Worm (Caenorhabditis elegans): ENCODE results near the gene F25D1.5.

Gene F25D1.5

ce11 chrV:10557094-10557493 lies 10.5 kb upstream of the F25D1.5 start:
- TF ChIP-seq fkh-10 (GFP tag; optimal IDR thresholded peaks at IDR 0.05) (no peak), nhr-28 (tag; optimal IDR thresholded peaks at IDR 0.05) (no peak), efl-1 (optimal IDR thresholded peaks at IDR 0.05) (no peak), efl-1 (GFP tag; optimal IDR thresholded peaks at IDR 0.05 in 1 of 2) (peak in 1 of 2 experiments; percentile 67), ztf-4 (tag; optimal IDR thresholded peaks at IDR 0.05) (no peak), fkh-4 (tag; optimal IDR thresholded peaks at IDR 0.05; ENCODE audit: borderline replicate concordance) (no peak), ceh-82 (tag; optimal IDR thresholded peaks at IDR 0.05) (no peak), C34B4.2 (tag; optimal IDR thresholded peaks at IDR 0.05) (no peak), lin-13 (GFP tag; optimal IDR thresholded peaks at IDR 0.05) (no peak), skn-1 (tag; optimal IDR thresholded peaks at IDR 0.05) (no peak), aly-2 (tag; optimal IDR thresholded peaks at IDR 0.05) (no peak), C16A3.4 (tag; optimal IDR thresholded peaks at IDR 0.05) (peak; percentile 9), ets-5 (GFP tag; IDR thresholded peaks at IDR 0.05) (no peak), lin-39 (tag; optimal IDR thresholded peaks at IDR 0.05) (no peak), grh-1 (GFP tag; IDR thresholded peaks at IDR 0.05) (0 out of 2 replicates have a peak, but pooled peaks have one; percentile 19), sox-4 (tag; optimal IDR thresholded peaks at IDR 0.05) (no peak), snpc-4 (tag; optimal IDR thresholded peaks at IDR 0.05) (no peak), ceh-90 (tag; optimal IDR thresholded peaks at IDR 0.05) (no peak), nhr-20 (tag; optimal IDR thresholded peaks at IDR 0.05) (peak; percentile 48), dpl-1 (GFP tag; optimal IDR thresholded peaks at IDR 0.05) (peak in 1 of 3 experiments; percentile 14), Y116A8C.19 (tag; optimal IDR thresholded peaks at IDR 0.05; ENCODE audit: borderline replicate concordance) (no peak), fkh-8 (tag; optimal IDR thresholded peaks at IDR 0.05) (no peak), elt-3 (tag; optimal IDR thresholded peaks at IDR 0.05) (peak in 5 of 6 experiments; percentile 45 to 80 (median 69)), mab-9 (GFP tag; IDR thresholded peaks at IDR 0.05) (no peak), unc-130 (tag; optimal IDR thresholded peaks at IDR 0.05) (peak; percentile 57), lsy-2 (tag; optimal IDR thresholded peaks at IDR 0.05) (no peak), nhr-85 (tag) (peak; percentile 87), mdl-1 (tag; optimal IDR thresholded peaks at IDR 0.05) (no peak), ces-1 (GFP tag; optimal IDR thresholded peaks at IDR 0.05) (no peak), nhr-19 (GFP tag; conservative IDR thresholded peaks at IDR 0.05) (peak; percentile 7; the same call in 1 of the 2 replicates), nhr-71 (tag; optimal IDR thresholded peaks at IDR 0.05) (peak; percentile 41), vab-15 (tag; optimal IDR thresholded peaks at IDR 0.05) (peak; percentile 71), blmp-1 (tag; optimal IDR thresholded peaks at IDR 0.05) (peak; percentile 90), dsc-1 (tag; optimal IDR thresholded peaks at IDR 0.05) (no peak), nhr-11 (tag; optimal IDR thresholded peaks at IDR 0.05) (no peak), nhr-237 (tag; optimal IDR thresholded peaks at IDR 0.05) (no peak), hpl-2 (GFP tag; optimal IDR thresholded peaks at IDR 0.05) (no peak)

- TF ChIP-seq rnt-1 (tag; optimal IDR thresholded peaks at IDR 0.05) = no peak
- no peak for TF ChIP-seq mab-9 (GFP tag; IDR thresholded peaks at IDR 0.05)
- no peak for TF ChIP-seq dpl-1 (GFP tag; optimal IDR thresholded peaks at IDR 0.05)
- TF ChIP-seq nhr-19 (GFP tag; conservative IDR thresholded peaks at IDR 0.05) = no peak
- no peak for TF ChIP-seq fkh-4 (tag; optimal IDR thresholded peaks at IDR 0.05; ENCODE audit: borderline replicate concordance)
- TF ChIP-seq fos-1 (tag; optimal IDR thresholded peaks at IDR 0.05) = no peak
- TF ChIP-seq ztf-11 (tag; optimal IDR thresholded peaks at IDR 0.05) = no peak
- TF ChIP-seq nhr-20 (tag; optimal IDR thresholded peaks at IDR 0.05) = no peak
- TF ChIP-seq mef-2 (tag; optimal IDR thresholded peaks at IDR 0.05) = no peak
- peak; percentile 42; the same call in 1 of the 2 replicates for TF ChIP-seq grh-1 (GFP tag; IDR thresholded peaks at IDR 0.05)
- no peak for TF ChIP-seq ceh-88 (GFP tag; IDR thresholded peaks at IDR 0.05)
- TF ChIP-seq unc-86 (tag; optimal IDR thresholded peaks at IDR 0.05) = no peak
- no peak for TF ChIP-seq aha-1 (tag; optimal IDR thresholded peaks at IDR 0.05)
- no peak for TF ChIP-seq alr-1 (tag; optimal IDR thresholded peaks at IDR 0.05; ENCODE audit: borderline replicate concordance)
- TF ChIP-seq nhr-71 (tag; optimal IDR thresholded peaks at IDR 0.05) = no peak
- peak; percentile 72 for TF ChIP-seq nhr-85 (tag)
- TF ChIP-seq zip-4 (GFP tag; optimal IDR thresholded peaks at IDR 0.05) = no peak
These were observed 9.8 kb upstream of the F25D1.5 start for ce11 chrV:10556362-10556761.
